Worm (Caenorhabditis elegans): ENCODE data around the gene col-115.
"Not testable (repeated sequence)": the region's sequence is repeated elsewhere in the genome, so short reads cannot be mapped to it uniquely, and the experiment has no call there.

The col-115 gene

DNA sequence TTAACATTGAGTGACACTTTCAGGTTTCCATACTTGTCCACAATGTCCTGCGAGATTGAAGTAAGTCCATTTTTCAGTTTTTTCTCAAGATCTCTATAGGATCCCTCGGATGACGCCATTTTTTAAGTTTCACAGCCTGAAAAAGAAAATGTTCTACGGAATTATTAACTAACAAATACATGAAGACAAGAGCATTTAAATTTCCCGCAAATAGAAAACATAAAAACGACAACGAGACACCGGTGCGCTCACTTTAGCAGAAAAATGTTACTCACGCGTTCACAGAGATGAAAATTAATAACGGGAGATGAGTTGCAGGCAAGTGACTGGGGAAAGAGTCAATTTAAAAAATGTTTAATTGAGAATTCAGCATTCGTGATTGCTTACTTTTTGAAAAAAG lies 42.0 kb upstream of the col-115 start, which contains the start of gene czw-1:
Gene czw-1 (minus strand): TSS at position 369 of the 400 bp plus-strand sequence.
- TF ChIP-seq egl-43 (GFP tag; IDR thresholded peaks at IDR 0.05) (no peak), hlh-11 (tag; optimal IDR thresholded peaks at IDR 0.05) (no peak), zfp-3 (GFP tag; conservative IDR thresholded peaks at IDR 0.05) (no peak), ceh-82 (tag; optimal IDR thresholded peaks at IDR 0.05) (no peak), lir-3 (tag; optimal IDR thresholded peaks at IDR 0.05) (no peak), T20F7.1 (GFP tag; optimal IDR thresholded peaks at IDR 0.05) (peak; percentile 71), nhr-102 (tag; optimal IDR thresholded peaks at IDR 0.05) (no peak), nhr-11 (tag; optimal IDR thresholded peaks at IDR 0.05) (no peak), dmd-8 (GFP tag; IDR thresholded peaks at IDR 0.05) (no peak), set-16 (GFP tag; IDR thresholded peaks at IDR 0.05) (no peak), nhr-41 (GFP tag; IDR thresholded peaks at IDR 0.05) (no peak), F26F4.8 (GFP tag; conservative IDR thresholded peaks at IDR 0.05) (no peak), F49E8.2 (tag; optimal IDR thresholded peaks at IDR 0.05; ENCODE audit: borderline replicate concordance) (no peak), Y5F2A.4 (GFP tag; optimal IDR thresholded peaks at IDR 0.05) (no peak), ZK546.5 (tag; optimal IDR thresholded peaks at IDR 0.05) (no peak), sdz-12 (GFP tag; optimal IDR thresholded peaks at IDR 0.05) (no peak), mxl-2 (GFP tag; conservative IDR thresholded peaks at IDR 0.05) (no peak), mes-2 (tag; optimal IDR thresholded peaks at IDR 0.05; ENCODE audit: poor library complexity, severe bottlenecking) (peak; percentile 12)

DNA sequence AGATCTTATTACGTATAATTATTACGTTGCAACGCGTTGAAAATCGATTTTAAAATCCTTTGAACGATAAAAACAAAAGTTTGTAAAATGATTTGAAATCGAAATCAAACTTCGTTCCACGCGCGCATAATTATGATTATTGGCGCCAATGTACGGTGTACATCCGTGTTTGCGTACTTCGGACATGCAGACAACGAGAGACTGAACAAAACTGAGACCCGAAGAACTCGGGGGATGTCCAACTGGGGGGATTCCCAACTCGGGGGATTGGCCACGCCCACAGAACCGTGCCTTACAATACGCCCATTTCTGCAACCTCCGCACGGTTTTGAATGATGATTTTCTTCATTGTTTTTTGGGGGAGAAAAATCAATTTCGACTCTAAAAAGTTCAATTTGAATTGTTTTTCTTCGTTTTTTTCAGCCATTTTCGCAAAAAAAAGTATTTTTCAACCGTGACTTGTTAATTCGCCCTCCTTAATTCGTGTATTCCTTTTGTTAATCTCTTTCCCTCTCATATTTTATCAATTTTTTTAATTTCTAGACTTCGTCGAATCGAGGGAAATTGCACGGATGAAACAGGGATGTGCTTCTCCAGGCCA lies 41.5 kb upstream of the col-115 start, which contains the start of gene F20D12.12:
Gene F20D12.12 (plus strand): TSS at position 542 of the 601 bp plus-strand sequence.
- peak; percentile 32 for TF ChIP-seq lin-13 (GFP tag; optimal IDR thresholded peaks at IDR 0.05)
- TF ChIP-seq rbr-2 (tag; optimal IDR thresholded peaks at IDR 0.05) = peak; percentile 74
- peak in 1 of 2 experiments; percentile 68; a peak in 1 of 4 replicates for TF ChIP-seq madf-5 (GFP tag; IDR thresholded peaks at IDR 0.05)
- TF ChIP-seq dpl-1 (GFP tag; optimal IDR thresholded peaks at IDR 0.05) = peak; percentile 73
- peak; percentile 45 for TF ChIP-seq mep-1 (tag; optimal IDR thresholded peaks at IDR 0.05)
- peak; percentile 83; the same call in 1 of the 2 replicates for TF ChIP-seq nhr-42 (GFP tag; IDR thresholded peaks at IDR 0.05)
- 0 out of 2 replicates have a peak, but pooled peaks have one; percentile 39 for TF ChIP-seq Y75B8A.6 (GFP tag; IDR thresholded peaks at IDR 0.05)
- TF ChIP-seq spr-1 (tag; optimal IDR thresholded peaks at IDR 0.05) = peak; percentile 29
- TF ChIP-seq hlh-11 (tag; optimal IDR thresholded peaks at IDR 0.05) = peak; percentile 68
- not testable (repeated sequence) for TF ChIP-seq daf-16 (GFP tag; optimal IDR thresholded peaks at IDR 0.05); unc-62 (tag; optimal IDR thresholded peaks at IDR 0.05)
- peak; percentile 13 for TF ChIP-seq daf-16 (tag; optimal IDR thresholded peaks at IDR 0.05)
- TF ChIP-seq ceh-44 (GFP tag; IDR thresholded peaks at IDR 0.05) = peak; percentile 96
- peak in 1 of 2 experiments; percentile 45 for TF ChIP-seq unc-62 (GFP tag; optimal IDR thresholded peaks at IDR 0.05 in 1 of 2)
- TF ChIP-seq hlh-30 (tag; optimal IDR thresholded peaks at IDR 0.05; ENCODE audit: insufficient read depth) = peak; percentile 48
- TF ChIP-seq nhr-6 (tag; optimal IDR thresholded peaks at IDR 0.05) = peak; percentile 68
- TF ChIP-seq madf-9 (GFP tag; conservative IDR thresholded peaks at IDR 0.05) = peak; percentile 71; the same call in 1 of the 2 replicates
- peak; percentile 85 for TF ChIP-seq dmd-6 (GFP tag; IDR thresholded peaks at IDR 0.05)
- TF ChIP-seq mdl-1 (tag; optimal IDR thresholded peaks at IDR 0.05) = peak in 1 of 2 experiments; percentile 64
- peak; percentile 96 for TF ChIP-seq vab-7 (GFP tag; IDR thresholded peaks at IDR 0.05)
- peak; percentile 30 for TF ChIP-seq mxl-3 (GFP tag; optimal IDR thresholded peaks at IDR 0.05)
- peak; percentile 27 for TF ChIP-seq F37D6.2 (tag; optimal IDR thresholded peaks at IDR 0.05)
- peak; percentile 50; the same call in 1 of the 2 replicates for TF ChIP-seq lim-7 (GFP tag; IDR thresholded peaks at IDR 0.05)
- TF ChIP-seq duxl-1 (tag; optimal IDR thresholded peaks at IDR 0.05; ENCODE audit: poor library complexity) = peak; percentile 5
- peak; percentile 94 for TF ChIP-seq hmg-1.1 (GFP tag; IDR thresholded peaks at IDR 0.05)
- TF ChIP-seq tra-1 (GFP tag; IDR thresholded peaks at IDR 0.05) = peak; percentile 87; the same call in 1 of the 2 replicates
- TF ChIP-seq Y48G9A.11 (GFP tag; IDR thresholded peaks at IDR 0.05) = peak; percentile 83
- TF ChIP-seq arid-1 (GFP tag; conservative IDR thresholded peaks at IDR 0.05) = peak; percentile 87
- peak; percentile 90 for TF ChIP-seq ceh-20 (GFP tag; IDR thresholded peaks at IDR 0.05)
- TF ChIP-seq T20F7.1 (GFP tag; optimal IDR thresholded peaks at IDR 0.05) = peak; percentile 79
- TF ChIP-seq lin-1 (GFP tag; IDR thresholded peaks at IDR 0.05) = peak; percentile 85
- peak; percentile 80; the same call in 1 of the 2 replicates for TF ChIP-seq D1046.2 (GFP tag; IDR thresholded peaks at IDR 0.05)
- TF ChIP-seq egl-43 (GFP tag; IDR thresholded peaks at IDR 0.05) = peak; percentile 86

Measured in whole organism, L4 larva.